Worm (Caenorhabditis elegans) whole organism, L4 larva: ENCODE data around the gene C45G9.12.

Experiments
- F49E8.2 ChIP-seq: sonication (generic microtip); optimal IDR thresholded peaks from 2 replicates; lab custom pipeline; 2016; ENCODE audit warnings: missing compliant biosample characterization, mild to moderate bottlenecking, missing genetic modification characterization, borderline replicate concordance
- Y5F2A.4 ChIP-seq: fragments of 200-800 bp; sonication (Bioruptor generic); optimal IDR thresholded peaks from 2 replicates; lab custom pipeline; 2018; ENCODE audit warnings: mild to moderate bottlenecking, missing genetic modification characterization, missing compliant biosample characterization
- Y75B8A.6 ChIP-seq: fragments of 200-800 bp; sonication (Bioruptor generic); IDR thresholded peaks from 2 replicates; pipeline ENCODE4 v1.3.6; 2022; ENCODE audit warnings: missing genetic modification reagents, missing genetic modification characterization, missing compliant biosample characterization
- ZK546.5 ChIP-seq, 2 experiments: sonication (generic microtip); optimal IDR thresholded peaks; 2 replicates each; lab custom pipeline; 2017; ENCODE audit warnings: missing biosample characterization in 2 of 2, missing genetic modification characterization in 2 of 2
- aha-1 ChIP-seq: fragments of 150-350 bp; peaks from one replicate; lab custom pipeline; 2014; ENCODE audit warnings: missing biosample characterization, missing genetic modification characterization
- aly-2 ChIP-seq: sonication (generic microtip); optimal IDR thresholded peaks from 2 replicates; lab custom pipeline; 2018; ENCODE audit warnings: missing biosample characterization, missing genetic modification characterization
- ama-1 ChIP-seq: fragments of 150-350 bp; optimal IDR thresholded peaks from 2 replicates; lab custom pipeline; 2014; ENCODE audit warnings: inconsistent platforms, mixed read lengths
- arid-1 ChIP-seq: fragments of 200-800 bp; sonication (Bioruptor generic); conservative IDR thresholded peaks from 2 replicates; pipeline ENCODE4 v1.3.6; 2022; ENCODE audit warnings: missing genetic modification reagents, missing genetic modification characterization, missing compliant biosample characterization
- ceh-28 ChIP-seq: fragments of 150-350 bp; optimal IDR thresholded peaks from 2 replicates; lab custom pipeline; 2014; ENCODE audit warnings: missing biosample characterization, missing genetic modification reagents, missing genetic modification characterization
- ceh-32 ChIP-seq: sonication (generic microtip); optimal IDR thresholded peaks from 2 replicates; lab custom pipeline; 2016; ENCODE audit warnings: mild to moderate bottlenecking, missing genetic modification characterization, missing compliant biosample characterization; ENCODE audit not compliant: poor library complexity
- ceh-62 ChIP-seq: sonication (generic microtip); optimal IDR thresholded peaks from 2 replicates; lab custom pipeline; 2017; ENCODE audit warnings: missing biosample characterization, missing genetic modification characterization
- ceh-82 ChIP-seq: sonication (generic microtip); optimal IDR thresholded peaks from 2 replicates; lab custom pipeline; 2017; ENCODE audit warnings: missing biosample characterization, missing genetic modification characterization
- cey-2 ChIP-seq: sonication (generic microtip); optimal IDR thresholded peaks from 3 replicates; lab custom pipeline; 2017; ENCODE audit warnings: missing genetic modification characterization, mild to moderate bottlenecking, missing compliant biosample characterization, antibody characterized with exemption, borderline replicate concordance; ENCODE audit not compliant: insufficient read depth
- daf-12 ChIP-seq: fragments of 150-350 bp; optimal IDR thresholded peaks from 2 replicates; lab custom pipeline; 2014; ENCODE audit warnings: missing biosample characterization, missing genetic modification reagents, missing genetic modification characterization
- daf-16 ChIP-seq, 3 experiments: sonication (generic microtip); optimal IDR thresholded peaks; 2 replicates each; lab custom pipeline; 2016 to 2017; ENCODE audit warnings: missing genetic modification characterization in 3 of 3, missing genetic modification reagents in 3 of 3, mild to moderate bottlenecking in 2 of 3, missing compliant biosample characterization in 2 of 3, missing biosample characterization in 1 of 3, moderate library complexity in 1 of 3
- daf-19 ChIP-seq: fragments of 200-800 bp; sonication (Bioruptor generic); conservative IDR thresholded peaks from 2 replicates; pipeline ENCODE4 v1.3.6; 2022; ENCODE audit warnings: missing genetic modification characterization, missing compliant biosample characterization
- dpl-1 ChIP-seq: fragments of 150-350 bp; optimal IDR thresholded peaks from 2 replicates; lab custom pipeline; 2014; ENCODE audit warnings: missing biosample characterization, missing genetic modification reagents, missing genetic modification characterization
- fkh-10 ChIP-seq: fragments of 150-350 bp; optimal IDR thresholded peaks from 2 replicates; lab custom pipeline; 2014; ENCODE audit warnings: missing biosample characterization, missing genetic modification reagents, missing genetic modification characterization
- hif-1 ChIP-seq, 2 experiments: sonication (generic microtip); optimal IDR thresholded peaks; 2 replicates each; lab custom pipeline; 2016 to 2017; ENCODE audit warnings: missing compliant biosample characterization in 2 of 2, missing genetic modification characterization in 2 of 2, missing genetic modification reagents in 2 of 2, missing genotype in 2 of 2, mild to moderate bottlenecking in 1 of 2
- hlh-11 ChIP-seq: fragments of 200-800 bp; sonication (Bioruptor generic); optimal IDR thresholded peaks from 2 replicates; lab custom pipeline; 2018; ENCODE audit warnings: mild to moderate bottlenecking, missing genetic modification characterization, missing compliant biosample characterization
- hmg-1.1 ChIP-seq: fragments of 200-800 bp; sonication (Bioruptor generic); IDR thresholded peaks from 2 replicates; pipeline ENCODE4 v1.3.6; 2022; ENCODE audit warnings: missing genetic modification reagents, missing genetic modification characterization, missing compliant biosample characterization
- lin-38 ChIP-seq: fragments of 200-800 bp; sonication (Bioruptor generic); IDR thresholded peaks from 2 replicates; pipeline ENCODE4 v1.3.6; 2022; ENCODE audit warnings: missing genetic modification reagents, missing genetic modification characterization, missing compliant biosample characterization
- lir-3 ChIP-seq: sonication (generic microtip); optimal IDR thresholded peaks from 2 replicates; lab custom pipeline; 2016; ENCODE audit warnings: mild to moderate bottlenecking, missing genetic modification characterization, missing compliant biosample characterization
- lsy-2 ChIP-seq, 2 experiments: fragments of 150-350 bp in 1 of 2; sonication (generic microtip) in 1 of 2; optimal IDR thresholded peaks; 2 replicates each; lab custom pipeline; 2014 to 2017; ENCODE audit warnings: missing biosample characterization in 2 of 2, missing genetic modification characterization in 2 of 2
- madf-5 ChIP-seq, 2 experiments: fragments of 200-800 bp; sonication (Bioruptor generic); IDR thresholded peaks; 2 replicates each; pipeline ENCODE4 v1.3.6; 2022; ENCODE audit warnings: missing compliant biosample characterization in 2 of 2, missing genetic modification characterization in 2 of 2
- mdl-1 ChIP-seq, 2 experiments: fragments of 150-350 bp in 1 of 2; sonication (generic microtip) in 1 of 2; optimal IDR thresholded peaks; 2 replicates each; lab custom pipeline; 2014 to 2017; ENCODE audit warnings: missing biosample characterization in 2 of 2, missing genetic modification characterization in 2 of 2
- mdt-29 ChIP-seq: fragments of 200-800 bp; sonication (Bioruptor generic); IDR thresholded peaks from 2 replicates; pipeline ENCODE4 v1.3.6; 2022; ENCODE audit warnings: missing genetic modification reagents, missing genetic modification characterization, missing compliant biosample characterization
- mep-1 ChIP-seq: fragments of 150-350 bp; sonication (generic microtip); optimal IDR thresholded peaks from 3 replicates; lab custom pipeline; 2014; ENCODE audit warnings: missing biosample characterization, missing genetic modification characterization
- mes-2 ChIP-seq: sonication (generic microtip); optimal IDR thresholded peaks from 2 replicates; lab custom pipeline; 2016; ENCODE audit warnings: missing genotype, mild to moderate bottlenecking, missing genetic modification characterization, missing compliant biosample characterization; ENCODE audit not compliant: poor library complexity, severe bottlenecking
- mxl-3 ChIP-seq: fragments of 200-800 bp; sonication (Bioruptor generic); optimal IDR thresholded peaks from 2 replicates; lab custom pipeline; 2018; ENCODE audit warnings: mild to moderate bottlenecking, missing genetic modification characterization, missing compliant biosample characterization
- nhr-11 ChIP-seq: fragments of 150-350 bp; optimal IDR thresholded peaks from 2 replicates; lab custom pipeline; 2014; ENCODE audit warnings: missing biosample characterization, missing genetic modification characterization
- nhr-111 ChIP-seq: fragments of 200-800 bp; sonication (Bioruptor generic); optimal IDR thresholded peaks from 2 replicates; lab custom pipeline; 2018; ENCODE audit warnings: mild to moderate bottlenecking, missing genetic modification characterization, missing compliant biosample characterization
- nhr-28 ChIP-seq: fragments of 150-350 bp; optimal IDR thresholded peaks from 2 replicates; lab custom pipeline; 2014; ENCODE audit warnings: missing biosample characterization, missing genetic modification characterization
- nhr-42 ChIP-seq: fragments of 200-800 bp; sonication (Bioruptor generic); IDR thresholded peaks from 2 replicates; pipeline ENCODE4 v1.3.6; 2022; ENCODE audit warnings: missing genetic modification characterization, missing compliant biosample characterization
- nhr-6 ChIP-seq: fragments of 150-350 bp; optimal IDR thresholded peaks from 2 replicates; lab custom pipeline; 2014; ENCODE audit warnings: missing biosample characterization, missing genetic modification characterization
- nhr-77 ChIP-seq: fragments of 150-350 bp; optimal IDR thresholded peaks from 2 replicates; lab custom pipeline; 2014; ENCODE audit warnings: missing biosample characterization, missing genetic modification characterization
- pha-4 ChIP-seq, 2 experiments: fragments of 150-350 bp in 1 of 2; fragments of 200-800 bp in 1 of 2; sonication (Bioruptor generic) in 1 of 2; IDR thresholded peaks in 1 of 2; optimal IDR thresholded peaks in 1 of 2; 2 replicates each; pipeline versions ENCODE4 v1.3.6 to Lab custom; 2014 to 2022; ENCODE audit warnings: missing genetic modification characterization in 2 of 2, missing genetic modification reagents in 2 of 2, missing biosample characterization in 1 of 2, missing compliant biosample characterization in 1 of 2
- php-3 ChIP-seq: fragments of 200-800 bp; sonication (Bioruptor generic); IDR thresholded peaks from 2 replicates; pipeline ENCODE4 v1.3.6; 2022; ENCODE audit warnings: missing genetic modification reagents, missing genetic modification characterization, missing compliant biosample characterization
- saeg-2 ChIP-seq: fragments of 200-800 bp; sonication (Bioruptor generic); IDR thresholded peaks from 2 replicates; pipeline ENCODE4 v1.3.6; 2022; ENCODE audit warnings: missing genetic modification reagents, missing genetic modification characterization, missing compliant biosample characterization
- set-16 ChIP-seq: fragments of 200-800 bp; sonication (Bioruptor generic); IDR thresholded peaks from 2 replicates; pipeline ENCODE4 v1.3.6; 2022; ENCODE audit warnings: missing genetic modification reagents, missing genetic modification characterization, missing compliant biosample characterization
- skn-1 ChIP-seq: fragments of 150-350 bp; optimal IDR thresholded peaks from 2 replicates; lab custom pipeline; 2014; ENCODE audit warnings: missing biosample characterization, missing genetic modification characterization
- snpc-1.2 ChIP-seq: fragments of 200-800 bp; sonication (Bioruptor generic); IDR thresholded peaks from 2 replicates; pipeline ENCODE4 v1.3.6; 2022; ENCODE audit warnings: missing genetic modification reagents, missing genetic modification characterization, missing compliant biosample characterization
- spr-3 ChIP-seq: fragments of 200-800 bp; sonication (Bioruptor generic); optimal IDR thresholded peaks from 2 replicates; lab custom pipeline; 2018; ENCODE audit warnings: mild to moderate bottlenecking, missing genetic modification characterization, missing compliant biosample characterization
- unc-130 ChIP-seq: sonication (generic microtip); optimal IDR thresholded peaks from 2 replicates; lab custom pipeline; 2016; ENCODE audit warnings: missing genetic modification reagents, missing genetic modification characterization, missing compliant biosample characterization
- unc-39 ChIP-seq: sonication (generic microtip); optimal IDR thresholded peaks from 2 replicates; lab custom pipeline; 2017; ENCODE audit warnings: missing biosample characterization, missing genetic modification characterization
- unc-62 ChIP-seq, 3 experiments: fragments of 150-350 bp in 1 of 3; sonication (generic microtip); optimal IDR thresholded peaks in 2 of 3; peaks in 1 of 3; 1 replicate in 1 of 3; 2 replicates in 2 of 3; lab custom pipeline; 2014 to 2017; ENCODE audit warnings: missing biosample characterization in 3 of 3, missing genetic modification characterization in 3 of 3, missing genetic modification reagents in 3 of 3, missing genotype in 1 of 3
- vab-7 ChIP-seq: fragments of 200-800 bp; sonication (Bioruptor generic); IDR thresholded peaks from 2 replicates; pipeline ENCODE4 v1.3.6; 2022; ENCODE audit warnings: missing genetic modification reagents, missing genetic modification characterization, missing compliant biosample characterization
- zag-1 ChIP-seq: fragments of 150-350 bp; optimal IDR thresholded peaks from 2 replicates; lab custom pipeline; 2014; ENCODE audit warnings: missing biosample characterization, missing genetic modification characterization
- ztf-11 ChIP-seq: fragments of 150-350 bp; optimal IDR thresholded peaks from 2 replicates; lab custom pipeline; 2014; ENCODE audit warnings: missing biosample characterization, missing genetic modification characterization
- ztf-7 ChIP-seq: fragments of 150-350 bp; optimal IDR thresholded peaks from 2 replicates; lab custom pipeline; 2014; ENCODE audit warnings: missing biosample characterization, missing genetic modification characterization

Gene C45G9.12

DNA sequence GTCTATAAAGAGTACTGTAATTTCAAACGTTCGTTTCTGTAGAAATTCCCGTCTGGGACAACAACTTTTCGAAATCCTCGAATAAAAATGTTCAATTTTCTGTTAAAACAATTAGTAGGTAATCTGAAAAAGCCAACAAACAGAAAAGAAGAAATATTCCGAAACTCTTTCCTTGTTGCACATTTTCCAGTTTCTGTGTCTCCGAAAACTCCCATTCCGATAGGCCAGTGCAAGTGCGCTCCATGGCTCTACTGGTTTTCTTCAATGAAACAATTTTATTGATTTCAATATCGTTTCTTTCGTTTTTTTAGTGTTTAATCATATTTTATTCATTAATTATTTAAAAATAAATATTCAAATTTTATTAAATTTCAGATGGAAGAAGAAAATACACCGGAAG, 31.2 kb upstream of the C45G9.12 start, which contains the start of gene F54D8.6:
TSS of gene F54D8.6 (plus strand) at position 370 of the 400 bp plus-strand sequence.
- TF ChIP-seq nhr-77 (tag; lab: Kevin White, UChicago) (peak; percentile 21), ceh-32 (tag; lab: Kevin White, UChicago) (no peak), F49E8.2 (tag; lab: Kevin White, UChicago) (no peak), mdt-29 (GFP tag; lab: Robert Waterston, UW) (no peak), ceh-62 (tag; lab: Kevin White, UChicago) (no peak), hmg-1.1 (GFP tag; lab: Robert Waterston, UW) (no peak), madf-5 (GFP tag; IDR thresholded peaks at IDR 0.05; lab: Robert Waterston, UW) (no peak), dpl-1 (GFP tag; lab: Kevin White, UChicago) (peak; percentile 40), set-16 (GFP tag; lab: Robert Waterston, UW) (no peak), unc-39 (tag; lab: Kevin White, UChicago) (no peak), mep-1 (peak; percentile 35), zag-1 (no peak), nhr-6 (no peak), unc-62 (GFP tag; optimal IDR thresholded peaks at IDR 0.05 in 1 of 2; lab: Kevin White, UChicago) (peak in 1 of 2 experiments; percentile 60), unc-62 (tag; optimal IDR thresholded peaks at IDR 0.05; lab: Kevin White, UChicago) (no peak), Y75B8A.6 (GFP tag; lab: Robert Waterston, UW) (no peak), lsy-2 (tag; optimal IDR thresholded peaks at IDR 0.05; lab: Kevin White, UChicago) (peak in 1 of 2 experiments; percentile 63), mxl-3 (GFP tag; lab: Kevin White, UChicago) (no peak), nhr-11 (tag; lab: Kevin White, UChicago) (no peak), arid-1 (GFP tag; lab: Robert Waterston, UW) (no peak), ceh-82 (tag; lab: Kevin White, UChicago) (no peak), nhr-28 (tag; lab: Kevin White, UChicago) (peak; percentile 18), nhr-42 (no peak), spr-3 (GFP tag; lab: Kevin White, UChicago) (no peak), php-3 (GFP tag; lab: Robert Waterston, UW) (no peak), daf-16 (GFP tag; optimal IDR thresholded peaks at IDR 0.05; lab: Kevin White, UChicago) (no peak), daf-16 (tag; optimal IDR thresholded peaks at IDR 0.05; lab: Kevin White, UChicago) (peak; percentile 4), nhr-111 (no peak), ceh-28 (no peak), unc-130 (GFP tag; lab: Kevin White, UChicago) (peak; percentile 10), aly-2 (tag; lab: Kevin White, UChicago) (no peak), ama-1 (lab: Kevin White, UChicago) (no peak), saeg-2 (GFP tag; lab: Robert Waterston, UW) (no peak), ztf-11 (no peak), fkh-10 (GFP tag; lab: Kevin White, UChicago) (no peak), mes-2 (tag; lab: Kevin White, UChicago) (peak; percentile 93), lin-38 (GFP tag; lab: Robert Waterston, UW) (peak; percentile 91), skn-1 (no peak), Y5F2A.4 (GFP tag; lab: Kevin White, UChicago) (no peak), aha-1 (tag; lab: Kevin White, UChicago) (peak; percentile 40), daf-19 (GFP tag; lab: Robert Waterston, UW) (no peak), hif-1 (tag; optimal IDR thresholded peaks at IDR 0.05; lab: Kevin White, UChicago) (peak in 1 of 2 experiments; percentile 4), vab-7 (no peak), snpc-1.2 (GFP tag; lab: Robert Waterston, UW) (no peak), mdl-1 (tag; optimal IDR thresholded peaks at IDR 0.05; lab: Kevin White, UChicago) (no peak), lir-3 (tag; lab: Kevin White, UChicago) (no peak), daf-12 (no peak), ztf-7 (tag; lab: Kevin White, UChicago) (no peak), hlh-11 (tag; lab: Kevin White, UChicago) (peak; percentile 5), pha-4 (GFP tag; IDR thresholded peaks at IDR 0.05; lab: Robert Waterston, UW) (no peak), pha-4 (tag; optimal IDR thresholded peaks at IDR 0.05; lab: Kevin White, UChicago) (no peak), cey-2 (tag; lab: Kevin White, UChicago) (no peak), ZK546.5 (tag; optimal IDR thresholded peaks at IDR 0.05; lab: Kevin White, UChicago) (no peak)
